Worm (Caenorhabditis elegans) whole organism, L1 larva: ENCODE measurements around the gene T26A5.8.

Source experiments
- C04F5.9 ChIP-seq: sonication (generic microtip); optimal IDR thresholded peaks from 2 replicates; lab custom pipeline; 2016; ENCODE audit warnings: missing genetic modification characterization, missing compliant biosample characterization
- Y116A8C.19 ChIP-seq: sonication (generic microtip); optimal IDR thresholded peaks from 2 replicates; lab custom pipeline; 2016; ENCODE audit warnings: missing compliant biosample characterization, missing genetic modification characterization, borderline replicate concordance
- aha-1 ChIP-seq: fragments of 150-350 bp; optimal IDR thresholded peaks from 2 replicates; lab custom pipeline; 2014; ENCODE audit warnings: missing biosample characterization, missing genetic modification characterization
- alr-1 ChIP-seq: fragments of 200-800 bp; sonication (Bioruptor generic); optimal IDR thresholded peaks from 2 replicates; lab custom pipeline; 2018; ENCODE audit warnings: borderline replicate concordance, mild to moderate bottlenecking, missing genetic modification characterization, missing compliant biosample characterization
- aly-2 ChIP-seq: fragments of 150-350 bp; optimal IDR thresholded peaks from 2 replicates; lab custom pipeline; 2014; ENCODE audit warnings: missing biosample characterization, missing genetic modification characterization
- ama-1 ChIP-seq: fragments of 150-350 bp; optimal IDR thresholded peaks from 2 replicates; lab custom pipeline; 2014
- ceh-63 ChIP-seq: fragments of 200-800 bp; sonication (Bioruptor generic); optimal IDR thresholded peaks from 2 replicates; lab custom pipeline; 2018; ENCODE audit warnings: mild to moderate bottlenecking, missing genetic modification characterization, missing compliant biosample characterization
- ceh-8 ChIP-seq: fragments of 200-800 bp; sonication (Bioruptor generic); optimal IDR thresholded peaks from 2 replicates; lab custom pipeline; 2018; ENCODE audit warnings: mild to moderate bottlenecking, missing genetic modification characterization, moderate library complexity, missing compliant biosample characterization
- ceh-82 ChIP-seq, 3 experiments: fragments of 150-350 bp in 1 of 3; sonication (generic microtip) in 2 of 3; optimal IDR thresholded peaks; 2 replicates each; lab custom pipeline; 2014 to 2017; ENCODE audit warnings: missing biosample characterization in 3 of 3, missing genetic modification characterization in 3 of 3
- ceh-90 ChIP-seq: sonication (generic microtip); optimal IDR thresholded peaks from 2 replicates; lab custom pipeline; 2016; ENCODE audit warnings: missing genetic modification characterization, missing compliant biosample characterization
- ces-1 ChIP-seq: fragments of 150-350 bp; optimal IDR thresholded peaks from 2 replicates; lab custom pipeline; 2014; ENCODE audit warnings: missing biosample characterization, missing genetic modification reagents, missing genetic modification characterization
- efl-1 ChIP-seq, 4 experiments: fragments of 150-350 bp; optimal IDR thresholded peaks in 3 of 4; peaks in 1 of 4; 1 replicate in 1 of 4; 2 replicates in 3 of 4; lab custom pipeline; 2014; ENCODE audit warnings: missing biosample characterization in 2 of 4, missing genetic modification characterization in 2 of 4, missing genetic modification reagents in 2 of 4
- efl-3 ChIP-seq: fragments of 200-800 bp; sonication (Bioruptor generic); optimal IDR thresholded peaks from 2 replicates; lab custom pipeline; 2018; ENCODE audit warnings: mild to moderate bottlenecking, missing genetic modification characterization, missing compliant biosample characterization
- egl-13 ChIP-seq: sonication (generic microtip); optimal IDR thresholded peaks from 2 replicates; lab custom pipeline; 2016; ENCODE audit warnings: missing genotype, missing genetic modification reagents, missing genetic modification characterization, missing compliant biosample characterization
- elt-2 ChIP-seq: sonication (generic microtip); optimal IDR thresholded peaks from 2 replicates; lab custom pipeline; 2016; ENCODE audit warnings: missing genetic modification characterization, mild to moderate bottlenecking, inconsistent platforms, missing compliant biosample characterization, missing genetic modification reagents
- elt-3 ChIP-seq, 6 experiments: fragments of 150-350 bp in 1 of 6; sonication (generic microtip); optimal IDR thresholded peaks; 2 replicates each; lab custom pipeline; 2017 to 2018; ENCODE audit warnings: missing biosample characterization in 6 of 6, missing genetic modification characterization in 6 of 6, inconsistent platforms in 1 of 6
- ets-5 ChIP-seq: fragments of 200-800 bp; sonication (Bioruptor generic); IDR thresholded peaks from 2 replicates; pipeline ENCODE4 v1.3.6; 2022; ENCODE audit warnings: missing genetic modification characterization, missing compliant biosample characterization
- fkh-10 ChIP-seq: sonication (generic microtip); optimal IDR thresholded peaks from 2 replicates; lab custom pipeline; 2017; ENCODE audit warnings: missing biosample characterization, missing genetic modification reagents, missing genetic modification characterization
- fkh-4 ChIP-seq: sonication (generic microtip); optimal IDR thresholded peaks from 2 replicates; lab custom pipeline; 2016; ENCODE audit warnings: missing compliant biosample characterization, missing genetic modification characterization, borderline replicate concordance
- fkh-8 ChIP-seq: sonication (generic microtip); optimal IDR thresholded peaks from 2 replicates; lab custom pipeline; 2016; ENCODE audit warnings: mild to moderate bottlenecking, missing genetic modification characterization, missing compliant biosample characterization
- fos-1 ChIP-seq: fragments of 150-350 bp; optimal IDR thresholded peaks from 2 replicates; lab custom pipeline; 2014; ENCODE audit warnings: missing biosample characterization, missing genetic modification characterization
- grh-1 ChIP-seq: fragments of 200-800 bp; sonication (Bioruptor generic); IDR thresholded peaks from 2 replicates; pipeline ENCODE4 v1.3.6; 2022; ENCODE audit warnings: missing genetic modification reagents, missing genetic modification characterization, missing compliant biosample characterization
- hlh-17 ChIP-seq: fragments of 200-800 bp; sonication (Bioruptor generic); optimal IDR thresholded peaks from 2 replicates; lab custom pipeline; 2018; ENCODE audit warnings: missing genetic modification characterization, mild to moderate bottlenecking, missing compliant biosample characterization, moderate library complexity, borderline replicate concordance
- hlh-4 ChIP-seq: sonication (generic microtip); optimal IDR thresholded peaks from 2 replicates; lab custom pipeline; 2016; ENCODE audit warnings: mild to moderate bottlenecking, missing genetic modification characterization, missing compliant biosample characterization
- jun-1 ChIP-seq: fragments of 150-350 bp; optimal IDR thresholded peaks from 2 replicates; lab custom pipeline; 2014; ENCODE audit warnings: missing biosample characterization, missing genetic modification reagents, missing genetic modification characterization
- lin-14 ChIP-seq: fragments of 200-800 bp; sonication (Bioruptor generic); optimal IDR thresholded peaks from 2 replicates; lab custom pipeline; 2018; ENCODE audit warnings: mild to moderate bottlenecking, missing genetic modification characterization, moderate library complexity, missing compliant biosample characterization
- lin-15B ChIP-seq: fragments of 150-350 bp; sonication (generic microtip); optimal IDR thresholded peaks from 3 replicates; lab custom pipeline; 2014; ENCODE audit warnings: missing biosample characterization, missing genetic modification characterization
- lin-35 ChIP-seq, 2 experiments: fragments of 150-350 bp; optimal IDR thresholded peaks; 2 replicates each; lab custom pipeline; 2014; ENCODE audit warnings: missing biosample characterization in 2 of 2, missing genetic modification characterization in 2 of 2, missing genetic modification reagents in 2 of 2
- lin-39 ChIP-seq: fragments of 150-350 bp; optimal IDR thresholded peaks from 2 replicates; lab custom pipeline; 2014; ENCODE audit warnings: missing biosample characterization, missing genetic modification reagents, missing genetic modification characterization
- lsy-2 ChIP-seq, 2 experiments: fragments of 150-350 bp; optimal IDR thresholded peaks; 2 replicates each; lab custom pipeline; 2014; ENCODE audit warnings: missing biosample characterization in 2 of 2, missing genetic modification characterization in 2 of 2
- mdl-1 ChIP-seq, 2 experiments: fragments of 150-350 bp; optimal IDR thresholded peaks; 2 replicates each; lab custom pipeline; 2014 to 2017; ENCODE audit warnings: missing biosample characterization in 2 of 2, missing genetic modification characterization in 2 of 2, inconsistent platforms in 1 of 2
- mef-2 ChIP-seq: fragments of 150-350 bp; optimal IDR thresholded peaks from 2 replicates; lab custom pipeline; 2014; ENCODE audit warnings: missing biosample characterization, missing genetic modification characterization
- nhr-11 ChIP-seq: fragments of 150-350 bp; optimal IDR thresholded peaks from 2 replicates; lab custom pipeline; 2014; ENCODE audit warnings: missing biosample characterization, missing genetic modification characterization
- nhr-12 ChIP-seq: sonication (generic microtip); optimal IDR thresholded peaks from 2 replicates; lab custom pipeline; 2017; ENCODE audit warnings: missing biosample characterization, missing genetic modification characterization
- nhr-19 ChIP-seq: fragments of 200-800 bp; sonication (Bioruptor generic); conservative IDR thresholded peaks from 2 replicates; pipeline ENCODE4 v1.3.6; 2022; ENCODE audit warnings: missing genetic modification characterization, missing compliant biosample characterization
- nhr-47 ChIP-seq: sonication (generic microtip); optimal IDR thresholded peaks from 2 replicates; lab custom pipeline; 2016; ENCODE audit warnings: mild to moderate bottlenecking, missing genetic modification characterization, moderate library complexity, missing compliant biosample characterization
- nhr-71 ChIP-seq: sonication (generic microtip); optimal IDR thresholded peaks from 2 replicates; lab custom pipeline; 2016; ENCODE audit warnings: mild to moderate bottlenecking, missing genetic modification characterization, moderate library complexity, missing compliant biosample characterization
- nhr-76 ChIP-seq: sonication (generic microtip); optimal IDR thresholded peaks from 2 replicates; lab custom pipeline; 2017; ENCODE audit warnings: missing biosample characterization, missing genetic modification characterization
- nhr-77 ChIP-seq: fragments of 150-350 bp; optimal IDR thresholded peaks from 2 replicates; lab custom pipeline; 2014; ENCODE audit warnings: missing biosample characterization, missing genetic modification characterization
- nhr-85 ChIP-seq: sonication (generic microtip); peaks from one replicate; lab custom pipeline; 2016; ENCODE audit warnings: missing genetic modification characterization, inconsistent platforms, missing compliant biosample characterization
- nhr-90 ChIP-seq: sonication (generic microtip); optimal IDR thresholded peaks from 2 replicates; lab custom pipeline; 2016; ENCODE audit warnings: mild to moderate bottlenecking, missing genetic modification characterization, missing compliant biosample characterization; ENCODE audit not compliant: poor library complexity
- rnt-1 ChIP-seq: sonication (generic microtip); optimal IDR thresholded peaks from 2 replicates; lab custom pipeline; 2016; ENCODE audit warnings: mild to moderate bottlenecking, missing genetic modification characterization, moderate library complexity, missing compliant biosample characterization
- skn-1 ChIP-seq: fragments of 150-350 bp; optimal IDR thresholded peaks from 2 replicates; lab custom pipeline; 2014; ENCODE audit warnings: missing biosample characterization, missing genetic modification characterization
- snu-23 ChIP-seq: sonication (generic microtip); optimal IDR thresholded peaks from 2 replicates; lab custom pipeline; 2016; ENCODE audit warnings: missing genetic modification characterization, missing compliant biosample characterization
- sptf-1 ChIP-seq: fragments of 150-350 bp; optimal IDR thresholded peaks from 2 replicates; lab custom pipeline; 2014; ENCODE audit warnings: missing biosample characterization, missing genetic modification characterization
- tbx-2 ChIP-seq: sonication (generic microtip); optimal IDR thresholded peaks from 2 replicates; lab custom pipeline; 2016; ENCODE audit warnings: missing genetic modification characterization, missing compliant biosample characterization
- tlp-1 ChIP-seq: fragments of 150-350 bp; optimal IDR thresholded peaks from 2 replicates; lab custom pipeline; 2014; ENCODE audit warnings: missing biosample characterization, missing genetic modification characterization
- unc-86 ChIP-seq: sonication (generic microtip); optimal IDR thresholded peaks from 2 replicates; lab custom pipeline; 2016; ENCODE audit warnings: missing genetic modification characterization, missing compliant biosample characterization
- vab-15 ChIP-seq: sonication (generic microtip); optimal IDR thresholded peaks from 2 replicates; lab custom pipeline; 2017; ENCODE audit warnings: missing genotype, mild to moderate bottlenecking, missing genetic modification characterization, missing compliant biosample characterization
- xbp-1 ChIP-seq: sonication (generic microtip); optimal IDR thresholded peaks from 2 replicates; lab custom pipeline; 2016; ENCODE audit warnings: missing genetic modification characterization, missing compliant biosample characterization
- ztf-11 ChIP-seq, 2 experiments: sonication (generic microtip); optimal IDR thresholded peaks; 2 replicates each; lab custom pipeline; 2016 to 2017; ENCODE audit warnings: missing genetic modification characterization in 2 of 2, missing biosample characterization in 1 of 2, missing compliant biosample characterization in 1 of 2
- ztf-4 ChIP-seq: fragments of 150-350 bp; optimal IDR thresholded peaks from 2 replicates; lab custom pipeline; 2014; ENCODE audit warnings: missing biosample characterization, missing genetic modification characterization

The T26A5.8 gene

ce11 chrIII:6462610-6463009 is at the start of gene T26A5.8:
T26A5.8 (minus strand) TSS chrIII:6462856.
- TF ChIP-seq nhr-47 (tag; lab: Kevin White, UChicago) (peak; percentile 11), elt-3 (tag; optimal IDR thresholded peaks at IDR 0.05; lab: Kevin White, UChicago) (no peak), ceh-8 (no peak), unc-86 (no peak), nhr-85 (tag; lab: Kevin White, UChicago) (peak; percentile 9), skn-1 (tag; lab: Kevin White, UChicago) (no peak), aha-1 (tag; lab: Kevin White, UChicago) (no peak), snu-23 (GFP tag; lab: Kevin White, UChicago) (peak; percentile 11), ztf-4 (peak; percentile 66), nhr-19 (GFP tag; lab: Robert Waterston, UW) (0 out of 2 replicates have a peak, but pooled peaks have one; percentile 2), lin-39 (tag; lab: Kevin White, UChicago) (no peak), lin-15B (tag; lab: Kevin White, UChicago) (no peak), jun-1 (no peak), hlh-17 (GFP tag; lab: Kevin White, UChicago) (no peak), mef-2 (tag; lab: Kevin White, UChicago) (no peak), nhr-90 (tag; lab: Kevin White, UChicago) (peak; percentile 12), vab-15 (tag; lab: Kevin White, UChicago) (no peak), elt-2 (tag; lab: Kevin White, UChicago) (peak; percentile 1), efl-3 (no peak), ama-1 (lab: Kevin White, UChicago) (peak; percentile 68), tbx-2 (tag; lab: Kevin White, UChicago) (no peak), nhr-71 (peak; percentile 56), lin-35 (GFP tag; optimal IDR thresholded peaks at IDR 0.05; lab: Kevin White, UChicago) (no peak), ces-1 (GFP tag; lab: Kevin White, UChicago) (no peak), ceh-63 (GFP tag; lab: Kevin White, UChicago) (no peak), egl-13 (tag; lab: Kevin White, UChicago) (no peak), lin-14 (no peak), aly-2 (no peak), lsy-2 (tag; optimal IDR thresholded peaks at IDR 0.05; lab: Kevin White, UChicago) (no peak), nhr-77 (tag; lab: Kevin White, UChicago) (no peak), ceh-90 (tag; lab: Kevin White, UChicago) (no peak), fkh-4 (tag; lab: Kevin White, UChicago) (no peak), sptf-1 (no peak), nhr-76 (tag; lab: Kevin White, UChicago) (no peak), nhr-12 (tag; lab: Kevin White, UChicago) (no peak), rnt-1 (tag; lab: Kevin White, UChicago) (peak; percentile 5), tlp-1 (tag; lab: Kevin White, UChicago) (no peak), Y116A8C.19 (tag; lab: Kevin White, UChicago) (no peak), mdl-1 (tag; optimal IDR thresholded peaks at IDR 0.05; lab: Kevin White, UChicago) (no peak), nhr-11 (no peak), C04F5.9 (no peak)

ce11 chrIII:6509301-6509700 is 46.6 kb upstream of the T26A5.8 start:
- no peak for TF ChIP-seq skn-1 (tag; lab: Kevin White, UChicago)
- no peak for TF ChIP-seq ets-5
- TF ChIP-seq grh-1 (GFP tag; lab: Robert Waterston, UW), result no peak
- no peak for TF ChIP-seq fos-1 (tag; lab: Kevin White, UChicago)
- no peak for TF ChIP-seq fkh-8
- no peak for TF ChIP-seq ztf-11 (tag; optimal IDR thresholded peaks at IDR 0.05; lab: Kevin White, UChicago)
- no peak for TF ChIP-seq nhr-12 (tag; lab: Kevin White, UChicago)
- TF ChIP-seq ceh-90 (tag; lab: Kevin White, UChicago), result no peak
- no peak for TF ChIP-seq hlh-4 (tag; lab: Kevin White, UChicago)
- TF ChIP-seq nhr-77 (tag; lab: Kevin White, UChicago), result no peak
- TF ChIP-seq ceh-82 (tag; optimal IDR thresholded peaks at IDR 0.05; lab: Kevin White, UChicago), result no peak
- TF ChIP-seq Y116A8C.19 (tag; lab: Kevin White, UChicago), result no peak
- TF ChIP-seq lin-35 (GFP tag; optimal IDR thresholded peaks at IDR 0.05; lab: Kevin White, UChicago), result peak in 1 of 2 experiments; percentile 31
- TF ChIP-seq efl-1 (optimal IDR thresholded peaks at IDR 0.05; lab: Kevin White, UChicago), result no peak
- TF ChIP-seq efl-1 (GFP tag; optimal IDR thresholded peaks at IDR 0.05 in 1 of 2; lab: Kevin White, UChicago), result peak in 1 of 2 experiments; percentile 5
- no peak for TF ChIP-seq C04F5.9
- TF ChIP-seq elt-2 (tag; lab: Kevin White, UChicago), result no peak
- no peak for TF ChIP-seq mdl-1 (tag; optimal IDR thresholded peaks at IDR 0.05; lab: Kevin White, UChicago)
- peak; percentile 75 for TF ChIP-seq nhr-85 (tag; lab: Kevin White, UChicago)
- no peak for TF ChIP-seq xbp-1 (tag; lab: Kevin White, UChicago)
- no peak for TF ChIP-seq alr-1 (tag; lab: Kevin White, UChicago)
- TF ChIP-seq lsy-2 (tag; optimal IDR thresholded peaks at IDR 0.05; lab: Kevin White, UChicago), result peak in 1 of 2 experiments; percentile 15
- TF ChIP-seq fkh-10, result no peak
